Worm (Caenorhabditis elegans) whole organism, young adult: ENCODE data around the gene rpb-12.
A peak's percentile ranks its signal among the peaks of the same experiment; 100 is the strongest.

Source experiments
- B0261.1 ChIP-seq: sonication (generic microtip); optimal IDR thresholded peaks from 2 replicates; lab custom pipeline; 2016; ENCODE audit warnings: mild to moderate bottlenecking, missing genetic modification characterization, moderate library complexity, missing compliant biosample characterization
- B0336.3 ChIP-seq: fragments of 200-800 bp; sonication (Bioruptor generic); IDR thresholded peaks from 2 replicates; pipeline ENCODE4 v1.3.6; 2022; ENCODE audit warnings: missing genetic modification characterization, missing compliant biosample characterization
- D2030.7 ChIP-seq: fragments of 200-800 bp; sonication (Bioruptor generic); IDR thresholded peaks from 2 replicates; pipeline ENCODE4 v1.3.6; 2022; ENCODE audit warnings: missing genetic modification reagents, missing genetic modification characterization, missing compliant biosample characterization
- F23B12.7 ChIP-seq: sonication (generic microtip); optimal IDR thresholded peaks from 2 replicates; lab custom pipeline; 2017; ENCODE audit warnings: missing genetic modification characterization, mild to moderate bottlenecking, missing compliant biosample characterization, antibody characterized with exemption, moderate library complexity; ENCODE audit not compliant: insufficient read depth
- F37B4.10 ChIP-seq: fragments of 200-800 bp; sonication (Bioruptor generic); IDR thresholded peaks from 2 replicates; pipeline ENCODE4 v1.3.6; 2022; ENCODE audit warnings: missing genetic modification characterization, missing compliant biosample characterization
- F39B2.1 ChIP-seq: fragments of 200-800 bp; sonication (Bioruptor generic); IDR thresholded peaks from 2 replicates; pipeline ENCODE4 v1.3.6; 2022; ENCODE audit warnings: missing genetic modification reagents, missing genetic modification characterization, missing compliant biosample characterization
- T26A5.8 ChIP-seq: sonication (generic microtip); optimal IDR thresholded peaks from 2 replicates; lab custom pipeline; 2016; ENCODE audit warnings: missing genetic modification characterization, missing compliant biosample characterization
- Y53F4B.3 ChIP-seq: fragments of 200-800 bp; sonication (Bioruptor generic); IDR thresholded peaks from 2 replicates; pipeline ENCODE4 v1.3.6; 2022; ENCODE audit warnings: missing genetic modification reagents, missing genetic modification characterization, missing compliant biosample characterization
- Y53G8AR.9 ChIP-seq: fragments of 200-800 bp; sonication (Bioruptor generic); conservative IDR thresholded peaks from 2 replicates; pipeline ENCODE4 v1.3.6; 2022; ENCODE audit warnings: missing genetic modification reagents, missing genetic modification characterization, missing compliant biosample characterization
- Y67H2A.10 ChIP-seq: fragments of 200-800 bp; sonication (Bioruptor generic); conservative IDR thresholded peaks from 2 replicates; pipeline ENCODE4 v1.3.6; 2022; ENCODE audit warnings: missing genetic modification reagents, missing genetic modification characterization, missing compliant biosample characterization
- akir-1 ChIP-seq: fragments of 200-800 bp; sonication (Bioruptor generic); optimal IDR thresholded peaks from 2 replicates; lab custom pipeline; 2018; ENCODE audit warnings: mild to moderate bottlenecking, missing genetic modification characterization, moderate library complexity, missing compliant biosample characterization
- aptf-3 ChIP-seq: fragments of 200-800 bp; sonication (Bioruptor generic); IDR thresholded peaks from 2 replicates; pipeline ENCODE4 v1.3.6; 2022; ENCODE audit warnings: missing genetic modification characterization, missing compliant biosample characterization
- athp-1 ChIP-seq: sonication (generic microtip); optimal IDR thresholded peaks from 2 replicates; lab custom pipeline; 2017; ENCODE audit warnings: mild to moderate bottlenecking, missing genetic modification characterization, missing compliant biosample characterization
- bed-2 ChIP-seq: fragments of 200-800 bp; sonication (Bioruptor generic); IDR thresholded peaks from 2 replicates; pipeline ENCODE4 v1.3.6; 2022; ENCODE audit warnings: missing genetic modification reagents, missing genetic modification characterization, missing compliant biosample characterization
- ccch-3 ChIP-seq: fragments of 200-800 bp; sonication (Bioruptor generic); optimal IDR thresholded peaks from 2 replicates; lab custom pipeline; 2018; ENCODE audit warnings: mild to moderate bottlenecking, missing genetic modification characterization, missing compliant biosample characterization
- cebp-1 ChIP-seq, 2 experiments: fragments of 200-800 bp in 1 of 2; sonication (Bioruptor generic) in 1 of 2; sonication (generic microtip) in 1 of 2; IDR thresholded peaks in 1 of 2; optimal IDR thresholded peaks in 1 of 2; 2 replicates each; pipeline versions ENCODE4 v1.3.6 to Lab custom; 2017 to 2022; ENCODE audit warnings: missing compliant biosample characterization in 2 of 2, missing genetic modification characterization in 2 of 2, mild to moderate bottlenecking in 1 of 2, missing genetic modification reagents in 1 of 2, moderate library complexity in 1 of 2
- ceh-91 ChIP-seq: fragments of 200-800 bp; sonication (Bioruptor generic); IDR thresholded peaks from 2 replicates; pipeline ENCODE4 v1.3.6; 2022; ENCODE audit warnings: missing genetic modification reagents, missing genetic modification characterization, missing compliant biosample characterization
- dpl-1 ChIP-seq: fragments of 150-350 bp; optimal IDR thresholded peaks from 2 replicates; lab custom pipeline; 2014; ENCODE audit warnings: missing biosample characterization, missing genetic modification reagents, missing genetic modification characterization
- ekl-4 ChIP-seq: fragments of 200-800 bp; sonication (Bioruptor generic); IDR thresholded peaks from 2 replicates; pipeline ENCODE4 v1.3.6; 2022; ENCODE audit warnings: missing genetic modification reagents, missing genetic modification characterization, missing compliant biosample characterization
- ets-4 ChIP-seq: fragments of 200-800 bp; sonication (Bioruptor generic); optimal IDR thresholded peaks from 2 replicates; lab custom pipeline; 2018; ENCODE audit warnings: mild to moderate bottlenecking, missing genetic modification characterization, missing compliant biosample characterization
- fkh-3 ChIP-seq: sonication (generic microtip); optimal IDR thresholded peaks from 2 replicates; lab custom pipeline; 2016; ENCODE audit warnings: mild to moderate bottlenecking, missing genetic modification characterization, missing compliant biosample characterization
- hlh-12 ChIP-seq: sonication (generic microtip); optimal IDR thresholded peaks from 2 replicates; lab custom pipeline; 2016; ENCODE audit warnings: missing genetic modification characterization, missing compliant biosample characterization
- hmg-1.2 ChIP-seq: fragments of 200-800 bp; sonication (Bioruptor generic); IDR thresholded peaks from 2 replicates; pipeline ENCODE4 v1.3.6; 2022; ENCODE audit warnings: missing genetic modification reagents, missing genetic modification characterization, missing compliant biosample characterization
- hmg-20 ChIP-seq: fragments of 200-800 bp; sonication (Bioruptor generic); IDR thresholded peaks from 2 replicates; pipeline ENCODE4 v1.3.6; 2022; ENCODE audit warnings: missing genetic modification reagents, missing genetic modification characterization, missing compliant biosample characterization
- lin-26 ChIP-seq: fragments of 200-800 bp; sonication (Bioruptor generic); IDR thresholded peaks from 2 replicates; pipeline ENCODE4 v1.3.6; 2022; ENCODE audit warnings: missing genetic modification reagents, missing genetic modification characterization, missing compliant biosample characterization
- lin-35 ChIP-seq, 3 experiments: fragments of 150-350 bp in 2 of 3; sonication (generic microtip) in 1 of 3; optimal IDR thresholded peaks; 2 replicates each; lab custom pipeline; 2014 to 2018; ENCODE audit warnings: missing biosample characterization in 3 of 3, missing genetic modification characterization in 3 of 3, missing genetic modification reagents in 3 of 3
- lin-40 ChIP-seq: sonication (generic microtip); optimal IDR thresholded peaks from 2 replicates; lab custom pipeline; 2016; ENCODE audit warnings: missing genetic modification characterization, mild to moderate bottlenecking, missing compliant biosample characterization, missing genotype, missing genetic modification reagents
- lir-1 ChIP-seq: fragments of 200-800 bp; sonication (Bioruptor generic); conservative IDR thresholded peaks from 2 replicates; pipeline ENCODE4 v1.3.6; 2022; ENCODE audit warnings: missing genetic modification reagents, missing genetic modification characterization, missing compliant biosample characterization
- lsl-1 ChIP-seq: fragments of 200-800 bp; sonication (Bioruptor generic); optimal IDR thresholded peaks from 2 replicates; lab custom pipeline; 2018; ENCODE audit warnings: mild to moderate bottlenecking, missing genetic modification characterization, moderate library complexity, missing compliant biosample characterization
- madf-10 ChIP-seq: sonication (generic microtip); optimal IDR thresholded peaks from 2 replicates; lab custom pipeline; 2016; ENCODE audit warnings: mild to moderate bottlenecking, missing genetic modification characterization, missing compliant biosample characterization
- nfya-2 ChIP-seq: fragments of 200-800 bp; sonication (Bioruptor generic); IDR thresholded peaks from 2 replicates; pipeline ENCODE4 v1.3.6; 2022; ENCODE audit warnings: missing genetic modification reagents, missing genetic modification characterization, missing compliant biosample characterization
- nfyb-1 ChIP-seq: fragments of 200-800 bp; sonication (Bioruptor generic); IDR thresholded peaks from 2 replicates; pipeline ENCODE4 v1.3.6; 2022; ENCODE audit warnings: missing genetic modification reagents, missing genetic modification characterization, missing compliant biosample characterization
- nhr-80 ChIP-seq: sonication (generic microtip); optimal IDR thresholded peaks from 2 replicates; lab custom pipeline; 2016; ENCODE audit warnings: missing genetic modification characterization, missing compliant biosample characterization
- pbrm-1 ChIP-seq: fragments of 200-800 bp; sonication (Bioruptor generic); IDR thresholded peaks from 2 replicates; pipeline ENCODE4 v1.3.6; 2022; ENCODE audit warnings: missing genetic modification reagents, missing genetic modification characterization, missing compliant biosample characterization
- pha-4 ChIP-seq: fragments of 150-350 bp; sonication (generic microtip); optimal IDR thresholded peaks from 2 replicates; lab custom pipeline; 2014; ENCODE audit warnings: missing biosample characterization, missing genetic modification reagents, missing genetic modification characterization
- rpc-1 ChIP-seq, 2 experiments: fragments of 150-350 bp in 1 of 2; sonication (generic microtip) in 1 of 2; optimal IDR thresholded peaks; 2 replicates each; lab custom pipeline; 2014 to 2018; ENCODE audit warnings: missing biosample characterization in 1 of 2, missing genetic modification characterization in 1 of 2, missing genetic modification reagents in 1 of 2, missing genotype in 1 of 2
- snpc-1.1 ChIP-seq: sonication (generic microtip); optimal IDR thresholded peaks from 2 replicates; lab custom pipeline; 2017; ENCODE audit warnings: missing genetic modification characterization, mild to moderate bottlenecking, missing compliant biosample characterization, antibody characterized with exemption, moderate library complexity, missing genotype, missing genetic modification reagents; ENCODE audit not compliant: insufficient read depth
- snpc-3.4 ChIP-seq: sonication (generic microtip); optimal IDR thresholded peaks from 2 replicates; lab custom pipeline; 2017; ENCODE audit warnings: missing genetic modification characterization, mild to moderate bottlenecking, missing compliant biosample characterization, antibody characterized with exemption, moderate library complexity, missing genotype, missing genetic modification reagents
- somi-1 ChIP-seq: fragments of 200-800 bp; sonication (Bioruptor generic); optimal IDR thresholded peaks from 2 replicates; lab custom pipeline; 2018; ENCODE audit warnings: mild to moderate bottlenecking, missing genetic modification characterization, missing compliant biosample characterization
- tbp1 ChIP-seq: fragments of 200-800 bp; sonication (Bioruptor generic); optimal IDR thresholded peaks from 2 replicates; lab custom pipeline; 2018; ENCODE audit warnings: mild to moderate bottlenecking, missing genetic modification characterization, missing compliant biosample characterization
- xnd-1 ChIP-seq: sonication (generic microtip); optimal IDR thresholded peaks from 2 replicates; lab custom pipeline; 2016; ENCODE audit warnings: missing genotype, missing genetic modification reagents, missing genetic modification characterization, missing compliant biosample characterization
- ztf-25 ChIP-seq: fragments of 200-800 bp; sonication (Bioruptor generic); IDR thresholded peaks from 2 replicates; pipeline ENCODE4 v1.3.6; 2022; ENCODE audit warnings: missing genetic modification reagents, missing genetic modification characterization, missing compliant biosample characterization
- ztf-3 ChIP-seq: fragments of 200-800 bp; sonication (Bioruptor generic); optimal IDR thresholded peaks from 2 replicates; lab custom pipeline; 2018; ENCODE audit warnings: mild to moderate bottlenecking, missing genetic modification characterization, missing compliant biosample characterization

rpb-12 gene

ce11 chrIV:9194524-9194923, 47.9 kb upstream of the rpb-12 start, which contains the start of gene C46C2.7:
TSS of gene C46C2.7 (plus strand) at chrIV:9194824.
- peak; percentile 86 for TF ChIP-seq hmg-1.2 (GFP tag; lab: Robert Waterston, UW)

DNA sequence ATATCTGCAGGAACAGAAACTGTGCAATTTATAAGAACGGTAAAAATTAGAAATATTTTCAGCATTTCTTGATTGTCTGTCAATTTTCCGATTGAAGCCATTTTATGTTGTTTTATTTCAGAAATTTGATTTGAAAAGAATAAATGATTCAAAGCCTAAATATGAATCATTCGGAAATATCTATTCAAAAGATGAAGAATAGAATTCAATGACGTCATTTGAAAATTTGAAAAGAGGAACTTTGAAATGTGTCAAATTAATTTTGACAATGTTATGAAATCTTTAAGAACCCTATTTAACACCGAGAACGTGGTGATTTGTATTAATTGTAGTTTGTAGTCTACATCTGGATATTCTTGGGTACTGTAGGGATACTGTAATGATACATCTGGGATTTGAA, 45.9 kb upstream of the rpb-12 start, which contains the start of gene C46C2.5:
Gene C46C2.5, minus strand, starts transcription at position 101 of the 400 bp plus-strand sequence.
- TF ChIP-seq ets-4 (GFP tag; lab: Kevin White, UChicago) = no peak
- TF ChIP-seq ceh-91 = no peak
- no peak for TF ChIP-seq T26A5.8 (tag; lab: Kevin White, UChicago)
- no peak for TF ChIP-seq lin-40 (tag; lab: Kevin White, UChicago)
- TF ChIP-seq lin-35 (GFP tag; optimal IDR thresholded peaks at IDR 0.05; lab: Kevin White, UChicago) = no peak

DNA sequence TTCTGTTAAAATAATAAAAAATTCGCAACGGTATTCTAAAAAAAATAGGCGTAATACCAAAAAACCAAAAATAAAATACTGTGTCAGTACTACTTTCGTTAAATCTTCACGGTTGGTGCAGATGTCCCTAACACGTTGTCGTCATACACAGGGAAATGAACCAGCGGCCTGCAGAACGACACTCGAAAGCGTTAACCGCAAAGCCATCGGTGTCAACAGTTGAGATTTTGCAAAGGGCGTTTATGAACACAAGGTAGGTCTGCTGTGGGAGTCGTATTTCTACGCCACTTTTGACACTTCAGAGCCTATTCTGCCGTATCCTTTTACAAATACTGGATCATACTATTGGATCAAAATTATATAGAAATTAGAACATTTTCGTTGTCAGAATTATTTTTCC, 44.5 kb upstream of the rpb-12 start:
- TF ChIP-seq akir-1 (no peak), nfya-2 (GFP tag; lab: Robert Waterston, UW) (no peak), hmg-20 (no peak), rpc-1 (optimal IDR thresholded peaks at IDR 0.05; lab: Kevin White, UChicago) (peak; percentile 90), rpc-1 (tag; optimal IDR thresholded peaks at IDR 0.05; lab: Kevin White, UChicago) (peak; percentile 89), lin-40 (tag; lab: Kevin White, UChicago) (no peak), nhr-80 (tag; lab: Kevin White, UChicago) (no peak), B0261.1 (peak; percentile 86), tbp1 (GFP tag; lab: Kevin White, UChicago) (peak; percentile 98), dpl-1 (GFP tag; lab: Kevin White, UChicago) (peak; percentile 4), bed-2 (peak; percentile 67; the same call in 1 of the 2 replicates), ekl-4 (GFP tag; lab: Robert Waterston, UW) (peak; percentile 86), Y53G8AR.9 (GFP tag; lab: Robert Waterston, UW) (no peak), pbrm-1 (GFP tag; lab: Robert Waterston, UW) (0 out of 2 replicates have a peak, but pooled peaks have one; percentile 50), F37B4.10 (no peak), fkh-3 (no peak), aptf-3 (GFP tag; lab: Robert Waterston, UW) (no peak), D2030.7 (GFP tag; lab: Robert Waterston, UW) (0 out of 2 replicates have a peak, but pooled peaks have one; percentile 59), Y67H2A.10 (no peak), madf-10 (tag; lab: Kevin White, UChicago) (peak; percentile 72), ztf-25 (GFP tag; lab: Robert Waterston, UW) (no peak; the same call in 1 of the 2 replicates), nfyb-1 (peak; percentile 87), cebp-1 (GFP tag; IDR thresholded peaks at IDR 0.05; lab: Robert Waterston, UW) (peak; percentile 52; the same call in 1 of the 2 replicates), cebp-1 (tag; optimal IDR thresholded peaks at IDR 0.05; lab: Kevin White, UChicago) (no peak), lsl-1 (GFP tag; lab: Kevin White, UChicago) (peak; percentile 43), hmg-1.2 (GFP tag; lab: Robert Waterston, UW) (peak; percentile 73), lin-26 (GFP tag; lab: Robert Waterston, UW) (no peak), somi-1 (GFP tag; lab: Kevin White, UChicago) (no peak), snpc-1.1 (tag; lab: Kevin White, UChicago) (peak; percentile 29), B0336.3 (GFP tag; lab: Robert Waterston, UW) (no peak), lir-1 (no peak), ccch-3 (GFP tag; lab: Kevin White, UChicago) (no peak), athp-1 (tag; lab: Kevin White, UChicago) (no peak), pha-4 (tag; lab: Kevin White, UChicago) (no peak), ztf-3 (GFP tag; lab: Kevin White, UChicago) (no peak), F39B2.1 (no peak), xnd-1 (tag; lab: Kevin White, UChicago) (no peak), F23B12.7 (tag; lab: Kevin White, UChicago) (peak; percentile 89), snpc-3.4 (tag; lab: Kevin White, UChicago) (peak; percentile 75), hlh-12 (tag; lab: Kevin White, UChicago) (peak; percentile 75), Y53F4B.3 (GFP tag; lab: Robert Waterston, UW) (no peak)
